Worm (Caenorhabditis elegans) whole organism, early embryonic: Measurements from ENCODE around the gene cyn-10.

Source experiments
- ama-1 ChIP-seq: fragments of 150-350 bp; optimal IDR thresholded peaks from 2 replicates; lab custom pipeline; 2014
- ets-7 ChIP-seq: sonication (generic microtip); optimal IDR thresholded peaks from 2 replicates; lab custom pipeline; 2016; ENCODE audit warnings: missing genotype, missing genetic modification characterization, missing compliant biosample characterization
- flt-1 ChIP-seq: fragments of 200-800 bp; sonication (Bioruptor generic); IDR thresholded peaks from 2 replicates; pipeline ENCODE4 v1.3.6; 2022; ENCODE audit warnings: missing genetic modification characterization, missing compliant biosample characterization
- hmbx-1 ChIP-seq: sonication (generic microtip); optimal IDR thresholded peaks from 2 replicates; lab custom pipeline; 2016; ENCODE audit warnings: mild to moderate bottlenecking, missing genetic modification characterization, missing compliant biosample characterization
- pes-1 ChIP-seq: fragments of 200-800 bp; sonication (Bioruptor generic); IDR thresholded peaks from 2 replicates; pipeline ENCODE4 v1.3.6; 2022; ENCODE audit warnings: missing genetic modification reagents, missing genetic modification characterization, missing compliant biosample characterization

ce11 chrII:6872493-6872892, 40.7 kb downstream of the cyn-10 start, which contains the start of gene C44B7.5:
- TF ChIP-seq pes-1 (GFP tag; lab: Robert Waterston, UW) (no peak), ets-7 (no peak), hmbx-1 (tag; lab: Kevin White, UChicago) (no peak), ama-1 (lab: Kevin White, UChicago) (no peak), flt-1 (GFP tag; lab: Robert Waterston, UW) (no peak)
